Fruit fly (Drosophila melanogaster) whole organism, embryonic: ENCODE measurements around the gene Spec2.
A peak's percentile ranks its signal among the peaks of the same experiment; 100 is the strongest.

ENCODE experiments used
- CG10321 ChIP-seq: fragments of 200-800 bp; sonication (Bioruptor generic); IDR thresholded peaks from 2 replicates; pipeline ENCODE4 v1.3.6; 2022; ENCODE audit warnings: missing biosample characterization, missing genetic modification characterization
- CG10431 ChIP-seq: fragments of 200-800 bp; sonication (Bioruptor generic); optimal IDR thresholded peaks from 3 replicates; lab custom pipeline; 2018; ENCODE audit warnings: missing biosample characterization, mild to moderate bottlenecking, missing genetic modification characterization
- CG10543 ChIP-seq: fragments of 200-800 bp; sonication (Bioruptor generic); optimal IDR thresholded peaks from 3 replicates; lab custom pipeline; 2017; ENCODE audit warnings: missing biosample characterization, mild to moderate bottlenecking, missing genetic modification characterization, moderate library complexity
- CG11085 ChIP-seq: fragments of 200-800 bp; sonication (Bioruptor generic); IDR thresholded peaks from 2 replicates; pipeline ENCODE4 v1.3.6; 2022; ENCODE audit warnings: missing biosample characterization, missing genetic modification characterization
- CG12071 ChIP-seq: fragments of 200-800 bp; sonication (Bioruptor generic); optimal IDR thresholded peaks from 3 replicates; lab custom pipeline; 2018; ENCODE audit warnings: missing biosample characterization, mild to moderate bottlenecking, missing genetic modification characterization
- CG12391 ChIP-seq: fragments of 200-800 bp; sonication (Bioruptor generic); optimal IDR thresholded peaks from 3 replicates; lab custom pipeline; 2018; ENCODE audit warnings: missing biosample characterization, mild to moderate bottlenecking, missing genetic modification characterization, moderate library complexity
- CG12744 ChIP-seq: fragments of 200-800 bp; sonication (Bioruptor generic); optimal IDR thresholded peaks from 2 replicates; lab custom pipeline; 2016; ENCODE audit warnings: missing biosample characterization, missing genetic modification characterization
- CG13287 ChIP-seq: fragments of 200-800 bp; sonication (Bioruptor generic); IDR thresholded peaks from 2 replicates; pipeline ENCODE4 v1.3.6; 2022; ENCODE audit warnings: missing biosample characterization, missing genetic modification characterization; ENCODE audit not compliant: partially characterized antibody
- CG14710 ChIP-seq: fragments of 200-800 bp; sonication (Bioruptor generic); optimal IDR thresholded peaks from 3 replicates; lab custom pipeline; 2019; ENCODE audit warnings: missing biosample characterization, mild to moderate bottlenecking, missing genetic modification characterization, moderate library complexity
- CG1529 ChIP-seq: fragments of 200-800 bp; sonication (Bioruptor generic); optimal IDR thresholded peaks from 3 replicates; lab custom pipeline; 2018; ENCODE audit warnings: missing biosample characterization, missing genetic modification characterization
- CG17361 ChIP-seq: fragments of 200-800 bp; sonication (Bioruptor generic); IDR thresholded peaks from 3 replicates; pipeline ENCODE4 v1.3.6; 2022; ENCODE audit warnings: missing biosample characterization, missing genetic modification characterization
- CG18262 ChIP-seq: fragments of 200-800 bp; optimal IDR thresholded peaks from 3 replicates; lab custom pipeline; 2019; ENCODE audit warnings: missing biosample characterization, mild to moderate bottlenecking, missing genetic modification characterization, moderate library complexity
- CG18599 ChIP-seq: fragments of 200-800 bp; sonication (Bioruptor generic); optimal IDR thresholded peaks from 3 replicates; lab custom pipeline; 2017; ENCODE audit warnings: missing biosample characterization, missing genetic modification characterization, mild to moderate bottlenecking, moderate library complexity, missing genetic modification reagents
- CG3065 ChIP-seq: fragments of 200-800 bp; sonication (Bioruptor generic); optimal IDR thresholded peaks from 2 replicates; lab custom pipeline; 2016; ENCODE audit warnings: missing biosample characterization, missing genetic modification characterization
- CG34422 ChIP-seq: fragments of 200-800 bp; sonication (Bioruptor generic); IDR thresholded peaks from 3 replicates; pipeline ENCODE4 v1.3.6; 2022; ENCODE audit warnings: missing biosample characterization, missing genetic modification characterization
- CG3838 ChIP-seq: fragments of 200-800 bp; sonication (Bioruptor generic); optimal IDR thresholded peaks from 3 replicates; lab custom pipeline; 2016; ENCODE audit warnings: missing biosample characterization, missing genetic modification characterization
- CG4360 ChIP-seq: fragments of 200-800 bp; sonication (Bioruptor generic); IDR thresholded peaks from 2 replicates; pipeline ENCODE4 v1.3.6; 2022; ENCODE audit warnings: missing biosample characterization, missing genetic modification characterization
- CG6854 ChIP-seq: fragments of 200-800 bp; sonication (Bioruptor generic); optimal IDR thresholded peaks from 3 replicates; lab custom pipeline; 2017; ENCODE audit warnings: missing biosample characterization, mild to moderate bottlenecking, missing genetic modification characterization
- CG8944 ChIP-seq: fragments of 200-800 bp; sonication (Bioruptor generic); optimal IDR thresholded peaks from 3 replicates; lab custom pipeline; 2016; ENCODE audit warnings: missing biosample characterization, missing genetic modification characterization
- CG9797 ChIP-seq: fragments of 200-800 bp; sonication (Bioruptor generic); optimal IDR thresholded peaks from 3 replicates; lab custom pipeline; 2018; ENCODE audit warnings: missing biosample characterization, mild to moderate bottlenecking, missing genetic modification characterization
- CG9817 ChIP-seq: fragments of 200-800 bp; sonication (Bioruptor generic); optimal IDR thresholded peaks from 2 replicates; lab custom pipeline; 2018; ENCODE audit warnings: missing biosample characterization, mild to moderate bottlenecking, missing genetic modification characterization, moderate library complexity
- D ChIP-seq, 2 experiments: fragments of 200-800 bp in 1 of 2; fragments of >200 bp in 1 of 2; sonication (Bioruptor generic) in 1 of 2; optimal IDR thresholded peaks; 2 replicates in 1 of 2; 3 replicates in 1 of 2; lab custom pipeline; 2017; ENCODE audit warnings: mild to moderate bottlenecking in 1 of 2, missing biosample characterization in 1 of 2, missing genetic modification characterization in 1 of 2, missing genetic modification reagents in 1 of 2
- D19A ChIP-seq: fragments of 200-800 bp; optimal IDR thresholded peaks from 3 replicates; lab custom pipeline; 2019; ENCODE audit warnings: missing biosample characterization, mild to moderate bottlenecking, missing genetic modification characterization, moderate library complexity
- Dad ChIP-seq: fragments of 200-800 bp; sonication (Bioruptor generic); optimal IDR thresholded peaks from 3 replicates; lab custom pipeline; 2016; ENCODE audit warnings: missing biosample characterization, missing genetic modification characterization
- Dip3 ChIP-seq: fragments of 200-800 bp; sonication (Bioruptor generic); optimal IDR thresholded peaks from 3 replicates; lab custom pipeline; 2016; ENCODE audit warnings: missing biosample characterization, missing genetic modification characterization
- Ets97D ChIP-seq: fragments of 200-800 bp; sonication (Bioruptor generic); optimal IDR thresholded peaks from 3 replicates; lab custom pipeline; 2016; ENCODE audit warnings: missing biosample characterization, missing genetic modification characterization
- Gug ChIP-seq: fragments of 200-800 bp; sonication (Bioruptor generic); IDR thresholded peaks from 4 replicates; pipeline ENCODE4 v1.3.6; 2022; ENCODE audit warnings: missing biosample characterization, missing genetic modification characterization
- H15 ChIP-seq: fragments of 200-800 bp; sonication (Bioruptor generic); IDR thresholded peaks from 3 replicates; pipeline ENCODE4 v1.3.6; 2022; ENCODE audit warnings: missing biosample characterization, missing genetic modification characterization
- Hsf ChIP-seq: fragments of 200-800 bp; sonication (Bioruptor generic); optimal IDR thresholded peaks from 3 replicates; lab custom pipeline; 2016; ENCODE audit warnings: missing biosample characterization, missing genetic modification characterization
- Max ChIP-seq: fragments of 200-800 bp; sonication (Bioruptor generic); optimal IDR thresholded peaks from 2 replicates; lab custom pipeline; 2016; ENCODE audit warnings: missing biosample characterization, mild to moderate bottlenecking, missing genetic modification characterization
- NC2α ChIP-seq: fragments of 200-800 bp; sonication (Bioruptor generic); optimal IDR thresholded peaks from 2 replicates; lab custom pipeline; 2016; ENCODE audit warnings: missing biosample characterization, missing genetic modification characterization
- Sry-δ ChIP-seq: fragments of 200-800 bp; sonication (Bioruptor generic); optimal IDR thresholded peaks from 2 replicates; lab custom pipeline; 2016; ENCODE audit warnings: missing biosample characterization, missing genetic modification characterization
- Tbp ChIP-seq: fragments of >200 bp; optimal IDR thresholded peaks from 2 replicates; lab custom pipeline; 2018; ENCODE audit warnings: missing biosample characterization, missing genetic modification characterization
- Trl ChIP-seq, 3 experiments: fragments of >200 bp in 2 of 3; fragments of 200-800 bp in 1 of 3; sonication (Bioruptor generic) in 1 of 3; optimal IDR thresholded peaks; 2 replicates in 1 of 3; 3 replicates in 2 of 3; lab custom pipeline; 2016 to 2017; ENCODE audit warnings: missing biosample characterization in 1 of 3, missing genetic modification characterization in 1 of 3
- Xbp1 ChIP-seq: fragments of 200-800 bp; sonication (Bioruptor generic); optimal IDR thresholded peaks from 3 replicates; lab custom pipeline; 2016; ENCODE audit warnings: missing biosample characterization, mild to moderate bottlenecking, missing genetic modification characterization
- YL-1 ChIP-seq: fragments of 200-800 bp; sonication (Bioruptor generic); optimal IDR thresholded peaks from 3 replicates; lab custom pipeline; 2017; ENCODE audit warnings: missing biosample characterization, mild to moderate bottlenecking, missing genetic modification characterization
- bowl ChIP-seq: fragments of 200-800 bp; sonication (Bioruptor generic); IDR thresholded peaks from 2 replicates; pipeline ENCODE4 v1.3.6; 2022; ENCODE audit warnings: missing biosample characterization, missing genetic modification characterization
- danr ChIP-seq: fragments of 200-800 bp; sonication (Bioruptor generic); IDR thresholded peaks from 2 replicates; pipeline ENCODE4 v1.3.6; 2022; ENCODE audit warnings: missing biosample characterization, missing genetic modification characterization
- dmrt11E ChIP-seq: fragments of 200-800 bp; sonication (Bioruptor generic); optimal IDR thresholded peaks from 3 replicates; lab custom pipeline; 2018; ENCODE audit warnings: missing biosample characterization, mild to moderate bottlenecking, missing genetic modification characterization, moderate library complexity
- ems ChIP-seq: fragments of 200-800 bp; sonication (Bioruptor generic); optimal IDR thresholded peaks from 3 replicates; lab custom pipeline; 2016; ENCODE audit warnings: missing biosample characterization, missing genetic modification characterization
- gcm ChIP-seq: fragments of 200-800 bp; sonication (Bioruptor generic); optimal IDR thresholded peaks from 2 replicates; lab custom pipeline; 2019; ENCODE audit warnings: missing biosample characterization, mild to moderate bottlenecking, missing genetic modification characterization, moderate library complexity
- hth ChIP-seq: fragments of >200 bp; optimal IDR thresholded peaks from 2 replicates; lab custom pipeline; 2017; ENCODE audit warnings: inconsistent platforms
- jigr1 ChIP-seq: fragments of 200-800 bp; sonication (Bioruptor generic); IDR thresholded peaks from 3 replicates; pipeline ENCODE4 v1.3.6; 2022; ENCODE audit warnings: missing biosample characterization, missing genetic modification characterization
- lola ChIP-seq, 3 experiments: fragments of >200 bp in 2 of 3; fragments of 200-800 bp in 1 of 3; sonication (Bioruptor generic) in 1 of 3; optimal IDR thresholded peaks; 2 replicates each; lab custom pipeline; 2017 to 2019; ENCODE audit warnings: missing biosample characterization in 3 of 3, missing genetic modification characterization in 3 of 3, mild to moderate bottlenecking in 1 of 3, moderate library complexity in 1 of 3
- maf-S ChIP-seq: fragments of 200-800 bp; sonication (Bioruptor generic); optimal IDR thresholded peaks from 2 replicates; lab custom pipeline; 2016; ENCODE audit warnings: missing biosample characterization, missing genetic modification characterization
- nau ChIP-seq: fragments of 200-800 bp; sonication (Bioruptor generic); optimal IDR thresholded peaks from 3 replicates; lab custom pipeline; 2017; ENCODE audit warnings: missing biosample characterization, mild to moderate bottlenecking, missing genetic modification characterization, missing genetic modification reagents
- otp ChIP-seq: fragments of 200-800 bp; sonication (Bioruptor generic); IDR thresholded peaks from 3 replicates; pipeline ENCODE4, ENCODE4 v1.3.6; 2022; ENCODE audit warnings: missing biosample characterization, missing genetic modification characterization
- slp2 ChIP-seq: fragments of 200-800 bp; sonication (Bioruptor generic); optimal IDR thresholded peaks from 2 replicates; lab custom pipeline; 2016; ENCODE audit warnings: missing biosample characterization, missing genetic modification characterization
- trem ChIP-seq: fragments of 200-800 bp; optimal IDR thresholded peaks from 3 replicates; lab custom pipeline; 2019; ENCODE audit warnings: missing biosample characterization, mild to moderate bottlenecking, missing genetic modification characterization, moderate library complexity
- trh ChIP-seq: fragments of 200-800 bp; sonication (Bioruptor generic); optimal IDR thresholded peaks from 2 replicates; lab custom pipeline; 2016; ENCODE audit warnings: missing biosample characterization, missing genetic modification characterization
- ttk ChIP-seq: fragments of 200-800 bp; sonication (Bioruptor generic); IDR thresholded peaks from 2 replicates; pipeline ENCODE4 v2.1.2; 2022; ENCODE audit warnings: missing biosample characterization, missing genetic modification characterization
- vvl ChIP-seq: fragments of 200-800 bp; sonication (Bioruptor generic); IDR thresholded peaks from 2 replicates; pipeline ENCODE4 v1.3.6; 2022; ENCODE audit warnings: missing biosample characterization, missing genetic modification characterization

Spec2 gene

dm6 chr3R:5613114-5613443, 10.8 kb downstream of the Spec2 start, which contains the start of gene Atu (continued):
- TF ChIP-seq vvl (GFP tag; lab: Robert Waterston, UW) (no peak), CG10431 (GFP tag; lab: Kevin White, UChicago) (no peak), jigr1 (no peak), CG3838 (GFP tag; lab: Kevin White, UChicago) (no peak), Hsf (peak; percentile 16), CG14710 (tag; lab: Kevin White, UChicago) (peak; percentile 70), CG13287 (GFP tag; lab: Robert Waterston, UW) (peak; percentile 93), maf-S (GFP tag; lab: Kevin White, UChicago) (no peak), CG12391 (peak; percentile 56), Dip3 (GFP tag; lab: Kevin White, UChicago) (peak; percentile 2), Tbp (peak; percentile 26), bowl (GFP tag; lab: Robert Waterston, UW) (no peak), CG12071 (GFP tag; lab: Kevin White, UChicago) (no peak), Ets97D (GFP tag; lab: Kevin White, UChicago) (peak; percentile 66), nau (no peak), gcm (GFP tag; lab: Kevin White, UChicago) (no peak), CG6854 (GFP tag; lab: Kevin White, UChicago) (no peak), CG9817 (tag; lab: Kevin White, UChicago) (peak; percentile 25), Max (GFP tag; lab: Kevin White, UChicago) (peak; percentile 3), CG11085 (no peak), CG18599 (GFP tag; lab: Kevin White, UChicago) (no peak), CG18262 (tag; lab: Kevin White, UChicago) (peak; percentile 46), CG8944 (GFP tag; lab: Kevin White, UChicago) (no peak), trh (GFP tag; lab: Kevin White, UChicago) (no peak), Xbp1 (GFP tag; lab: Kevin White, UChicago) (peak; percentile 47), danr (no peak), CG4360 (GFP tag; lab: Robert Waterston, UW) (no peak), lola (GFP tag; optimal IDR thresholded peaks at IDR 0.05; lab: Kevin White, UChicago) (peak in 1 of 3 experiments; percentile 34), CG34422 (GFP tag; lab: Robert Waterston, UW) (peak; percentile 39; the same call in 1 of the 3 replicates), CG9797 (peak; percentile 19), Gug (no peak), Sry-δ (GFP tag; lab: Kevin White, UChicago) (peak; percentile 96), CG10321 (GFP tag; lab: Robert Waterston, UW) (no peak), dmrt11E (tag; lab: Kevin White, UChicago) (peak; percentile 15), CG3065 (GFP tag; lab: Kevin White, UChicago) (no peak), D19A (tag; lab: Kevin White, UChicago) (peak; percentile 33), otp (GFP tag; lab: Robert Waterston, UW) (no peak), CG12744 (GFP tag; lab: Kevin White, UChicago) (no peak), CG17361 (GFP tag; lab: Robert Waterston, UW) (peak; percentile 58; the same call in 2 of the 3 replicates), slp2 (GFP tag; lab: Kevin White, UChicago) (no peak), Dad (peak; percentile 32), ems (no peak), Trl (optimal IDR thresholded peaks at IDR 0.05; lab: Kevin White, UChicago) (no peak), Trl (GFP tag; optimal IDR thresholded peaks at IDR 0.05; lab: Kevin White, UChicago) (peak; percentile 34), YL-1 (GFP tag; lab: Kevin White, UChicago) (peak; percentile 81), NC2α (peak; percentile 2), hth (lab: Kevin White, UChicago) (no peak), ttk (no peak), CG10543 (GFP tag; lab: Kevin White, UChicago) (no peak), trem (peak; percentile 94), H15 (GFP tag; lab: Robert Waterston, UW) (no peak), CG1529 (GFP tag; lab: Kevin White, UChicago) (no peak), D (optimal IDR thresholded peaks at IDR 0.05; lab: Kevin White, UChicago) (no peak), D (GFP tag; optimal IDR thresholded peaks at IDR 0.05; lab: Kevin White, UChicago) (no peak)
